Worm (Caenorhabditis elegans) whole organism, L3 larva: ENCODE measurements around the gene K04G11.3.
A peak's percentile ranks its signal among the peaks of the same experiment; 100 is the strongest.

Experiments
- R02D3.7 ChIP-seq: fragments of 150-350 bp; optimal IDR thresholded peaks from 2 replicates; lab custom pipeline; 2014; ENCODE audit warnings: missing biosample characterization, missing genetic modification characterization
- fos-1 ChIP-seq: fragments of 150-350 bp; optimal IDR thresholded peaks from 2 replicates; lab custom pipeline; 2014; ENCODE audit warnings: missing biosample characterization, missing genetic modification characterization
- nhr-28 ChIP-seq: fragments of 150-350 bp; optimal IDR thresholded peaks from 2 replicates; lab custom pipeline; 2014; ENCODE audit warnings: missing biosample characterization, missing genetic modification characterization
- pqm-1 ChIP-seq: fragments of 150-350 bp; optimal IDR thresholded peaks from 2 replicates; lab custom pipeline; 2017; ENCODE audit warnings: missing biosample characterization, missing genetic modification characterization, inconsistent platforms

DNA sequence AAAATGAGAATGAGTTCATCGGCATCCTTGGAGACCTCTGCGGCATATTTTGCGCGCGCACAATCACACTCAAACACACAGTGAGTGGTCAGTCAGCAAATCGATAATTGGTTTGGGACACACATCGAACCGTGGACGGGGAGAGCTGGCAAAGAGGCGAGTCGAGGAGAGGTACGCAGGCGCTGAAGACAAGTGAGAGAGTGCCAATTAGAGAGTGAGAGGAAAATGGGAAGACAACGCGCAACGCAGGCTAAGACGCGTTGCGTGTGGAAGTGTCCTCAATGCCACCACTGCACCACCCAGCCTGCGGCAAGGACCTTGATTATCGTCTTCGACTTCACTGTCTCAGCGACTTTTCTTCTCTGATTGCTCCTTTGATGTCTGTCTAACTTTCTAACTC lies 50.3 kb downstream of the K04G11.3 start:
- TF ChIP-seq fos-1 (tag; lab: Kevin White, UChicago) = no peak
- TF ChIP-seq R02D3.7 (tag; lab: Kevin White, UChicago) = no peak
- no peak for TF ChIP-seq nhr-28
- TF ChIP-seq pqm-1 (tag; lab: Kevin White, UChicago) = peak; percentile 10
